ENCODE assay signal across 2 fruit fly cellular contexts in the genomic region with DNA sequence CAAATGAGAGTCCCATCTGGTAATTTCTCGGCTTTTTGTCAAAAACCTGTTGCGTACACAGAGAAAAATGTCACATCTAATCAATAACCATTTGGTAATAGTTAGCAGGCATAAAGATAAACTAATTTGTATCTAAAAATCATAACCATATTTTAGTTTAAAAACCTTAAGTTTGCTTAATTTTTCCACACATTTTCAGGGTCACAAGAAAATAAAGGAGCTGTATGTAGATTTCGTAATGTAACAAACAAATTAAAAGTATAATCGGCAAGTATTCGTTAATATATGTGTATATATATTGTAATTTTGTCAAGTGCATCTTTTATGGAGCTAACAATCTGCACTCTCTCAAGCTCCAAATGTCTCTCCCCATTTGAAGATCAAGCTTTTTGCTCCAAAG.
A peak's percentile ranks its signal among the peaks of the same experiment; 100 is the strongest.
TF ChIP-seq lines count a peak whose summit lies in the region.

No protein-coding gene starts in this region.

TF ChIP-seq in whole organism, embryonic, 481 proteins besides CTCF, POLR2A, EP300 and RAD21 (continued from another document and continues in another):
- TF ChIP-seq vvl (GFP tag; IDR thresholded peaks at IDR 0.05; lab: Robert Waterston, UW) (peak; percentile 91), CG11093 (GFP tag; IDR thresholded peaks at IDR 0.05; lab: Robert Waterston, UW) (peak; percentile 78), cad (GFP tag; optimal IDR thresholded peaks at IDR 0.05; lab: Kevin White, UChicago) (no peak), Scr (GFP tag; IDR thresholded peaks at IDR 0.05; lab: Robert Waterston, UW; ENCODE audit: partially characterized antibody) (no peak), pan (optimal IDR thresholded peaks at IDR 0.05; lab: Kevin White, UChicago) (no peak), pan (GFP tag; optimal IDR thresholded peaks at IDR 0.05 in 1 of 2, IDR thresholded peaks at IDR 0.05 in 1 of 2) (peak in 1 of 2 experiments; percentile 90), Hmr (GFP tag; optimal IDR thresholded peaks at IDR 0.05; lab: Kevin White, UChicago) (peak; percentile 87), Sox102F (GFP tag; optimal IDR thresholded peaks at IDR 0.05; lab: Kevin White, UChicago) (peak; percentile 93), salm (tag; optimal IDR thresholded peaks at IDR 0.05; lab: Kevin White, UChicago) (peak; percentile 84), CG10209 (GFP tag; optimal IDR thresholded peaks at IDR 0.05; lab: Kevin White, UChicago) (peak; percentile 88), CG14965 (GFP tag; optimal IDR thresholded peaks at IDR 0.05; lab: Kevin White, UChicago; ENCODE audit: borderline replicate concordance) (no peak), Deaf1 (tag; optimal IDR thresholded peaks at IDR 0.05; lab: Kevin White, UChicago) (peak; percentile 72), CG4328 (GFP tag; optimal IDR thresholded peaks at IDR 0.05; lab: Kevin White, UChicago) (peak; percentile 83), schlank (tag; optimal IDR thresholded peaks at IDR 0.05; lab: Kevin White, UChicago) (peak; percentile 35), MTF-1 (GFP tag; optimal IDR thresholded peaks at IDR 0.05; lab: Kevin White, UChicago; ENCODE audit: borderline replicate concordance) (peak; percentile 65), Hr3 (GFP tag; optimal IDR thresholded peaks at IDR 0.05; lab: Kevin White, UChicago) (peak; percentile 85), CG12659 (GFP tag; optimal IDR thresholded peaks at IDR 0.05; lab: Kevin White, UChicago) (peak; percentile 88), CG14050 (GFP tag; IDR thresholded peaks at IDR 0.05; lab: Robert Waterston, UW) (peak; percentile 84), Drgx (GFP tag; IDR thresholded peaks at IDR 0.05; lab: Robert Waterston, UW) (peak; percentile 89), B-H2 (GFP tag; optimal IDR thresholded peaks at IDR 0.05; lab: Kevin White, UChicago) (peak; percentile 63), btn (GFP tag; optimal IDR thresholded peaks at IDR 0.05; lab: Kevin White, UChicago) (no peak), caup (GFP tag; optimal IDR thresholded peaks at IDR 0.05; lab: Kevin White, UChicago; ENCODE audit: severe bottlenecking) (peak; percentile 85), peb (GFP tag; IDR thresholded peaks at IDR 0.05; lab: Robert Waterston, UW) (peak; percentile 74), cwo (GFP tag; optimal IDR thresholded peaks at IDR 0.05; lab: Kevin White, UChicago) (peak; percentile 85), Antp (GFP tag; optimal IDR thresholded peaks at IDR 0.05; lab: Kevin White, UChicago) (peak; percentile 53), gce (GFP tag; IDR thresholded peaks at IDR 0.05; lab: Robert Waterston, UW) (peak; percentile 74; the same call in 2 of the 3 replicates), sima (GFP tag; optimal IDR thresholded peaks at IDR 0.05; lab: Kevin White, UChicago) (no peak), Blimp-1 (GFP tag; optimal IDR thresholded peaks at IDR 0.05; lab: Kevin White, UChicago) (peak; percentile 91), odd (GFP tag; optimal IDR thresholded peaks at IDR 0.05; lab: Kevin White, UChicago) (peak; percentile 82), CG16815 (GFP tag; optimal IDR thresholded peaks at IDR 0.05; lab: Kevin White, UChicago) (peak; percentile 65), otp (GFP tag; IDR thresholded peaks at IDR 0.05; lab: Robert Waterston, UW) (peak; percentile 81), Poxn (GFP tag; IDR thresholded peaks at IDR 0.05; lab: Robert Waterston, UW) (0 out of 2 replicates have a peak, but pooled peaks have one; percentile 44), pho (GFP tag; optimal IDR thresholded peaks at IDR 0.05; lab: Kevin White, UChicago) (peak; percentile 72), CHES-1-like (GFP tag; optimal IDR thresholded peaks at IDR 0.05; lab: Kevin White, UChicago) (peak; percentile 61), cg (GFP tag; optimal IDR thresholded peaks at IDR 0.05; lab: Kevin White, UChicago) (no peak), jumu (GFP tag; optimal IDR thresholded peaks at IDR 0.05; lab: Kevin White, UChicago) (peak; percentile 46), fru (optimal IDR thresholded peaks at IDR 0.05; lab: Kevin White, UChicago) (no peak), CG32767 (GFP tag; IDR thresholded peaks at IDR 0.05; lab: Robert Waterston, UW) (peak; percentile 87), CG6683 (GFP tag; optimal IDR thresholded peaks at IDR 0.05; lab: Kevin White, UChicago) (peak; percentile 77), Ssrp (tag; optimal IDR thresholded peaks at IDR 0.05; lab: Kevin White, UChicago) (peak; percentile 92), NfI (GFP tag; optimal IDR thresholded peaks at IDR 0.05; lab: Kevin White, UChicago) (peak; percentile 87), Vsx1 (GFP tag; optimal IDR thresholded peaks at IDR 0.05; lab: Kevin White, UChicago) (peak; percentile 90), CG12236 (GFP tag; optimal IDR thresholded peaks at IDR 0.05; lab: Kevin White, UChicago) (peak; percentile 39), slou (GFP tag; optimal IDR thresholded peaks at IDR 0.05; lab: Kevin White, UChicago) (peak; percentile 86), dm (GFP tag; optimal IDR thresholded peaks at IDR 0.05; lab: Kevin White, UChicago) (peak; percentile 58), E2f1 (GFP tag; IDR thresholded peaks at IDR 0.05; lab: Robert Waterston, UW) (peak; percentile 85), Dll (GFP tag; IDR thresholded peaks at IDR 0.05; lab: Robert Waterston, UW; ENCODE audit: partially characterized antibody) (no peak), CG4707 (GFP tag; optimal IDR thresholded peaks at IDR 0.05; lab: Kevin White, UChicago) (peak; percentile 76), crp (GFP tag; optimal IDR thresholded peaks at IDR 0.05; lab: Kevin White, UChicago) (peak in 1 of 2 experiments; percentile 45), fd3F (GFP tag; optimal IDR thresholded peaks at IDR 0.05; lab: Kevin White, UChicago) (peak; percentile 87), Ptx1 (GFP tag; IDR thresholded peaks at IDR 0.05; lab: Robert Waterston, UW) (peak; percentile 94), CG12104 (GFP tag; optimal IDR thresholded peaks at IDR 0.05; lab: Kevin White, UChicago) (peak; percentile 75), oc (tag; optimal IDR thresholded peaks at IDR 0.05; lab: Kevin White, UChicago) (peak; percentile 91), CkIIα-i1 (GFP tag; IDR thresholded peaks at IDR 0.05; lab: Robert Waterston, UW) (no peak), ac (GFP tag; optimal IDR thresholded peaks at IDR 0.05; lab: Kevin White, UChicago) (no peak), CG6765 (GFP tag; optimal IDR thresholded peaks at IDR 0.05; lab: Kevin White, UChicago) (peak; percentile 79), ash1 (GFP tag; optimal IDR thresholded peaks at IDR 0.05; lab: Kevin White, UChicago) (no peak), Camta (GFP tag; optimal IDR thresholded peaks at IDR 0.05; lab: Kevin White, UChicago) (peak; percentile 84), CG7357 (GFP tag; IDR thresholded peaks at IDR 0.05; lab: Robert Waterston, UW) (peak; percentile 82), HLH3B (GFP tag; IDR thresholded peaks at IDR 0.05; lab: Robert Waterston, UW) (peak; percentile 87), Sry-β (GFP tag; optimal IDR thresholded peaks at IDR 0.05; lab: Kevin White, UChicago) (peak; percentile 19), CG10654 (GFP tag; optimal IDR thresholded peaks at IDR 0.05; lab: Kevin White, UChicago) (peak; percentile 79)

TF ChIP-seq in whole organism, prepupa, 60 proteins besides CTCF, POLR2A, EP300 and RAD21 (continued from another document):
- TF ChIP-seq pdm3 (GFP tag; optimal IDR thresholded peaks at IDR 0.05; lab: Kevin White, UChicago) (peak; percentile 79), Blimp-1 (GFP tag; optimal IDR thresholded peaks at IDR 0.05; lab: Kevin White, UChicago) (peak; percentile 61), CG1621 (tag; optimal IDR thresholded peaks at IDR 0.05; lab: Kevin White, UChicago) (peak; percentile 36), spab (GFP tag; optimal IDR thresholded peaks at IDR 0.05; lab: Kevin White, UChicago) (peak; percentile 30), CG8319 (GFP tag; optimal IDR thresholded peaks at IDR 0.05; lab: Kevin White, UChicago) (peak; percentile 50), ss (GFP tag; optimal IDR thresholded peaks at IDR 0.05; lab: Kevin White, UChicago) (peak; percentile 36 to 42), Smox (GFP tag; optimal IDR thresholded peaks at IDR 0.05; lab: Kevin White, UChicago) (peak; percentile 82), Sox14 (GFP tag; optimal IDR thresholded peaks at IDR 0.05; lab: Kevin White, UChicago) (peak; percentile 84), CG3919 (GFP tag; optimal IDR thresholded peaks at IDR 0.05; lab: Kevin White, UChicago) (peak; percentile 79)
